Worm (Caenorhabditis elegans): ENCODE results near the gene nlp-21.

nlp-21 gene

ce11 chrIII:11355758-11356323 lies 37.2 kb downstream of the nlp-21 start:
- no peak for TF ChIP-seq pha-2 (tag; optimal IDR thresholded peaks at IDR 0.05)
- no peak for TF ChIP-seq mec-3 (tag; optimal IDR thresholded peaks at IDR 0.05; ENCODE audit: borderline replicate concordance)
- TF ChIP-seq ceh-6 (GFP tag; optimal IDR thresholded peaks at IDR 0.05): no peak
- TF ChIP-seq unc-55 (GFP tag; optimal IDR thresholded peaks at IDR 0.05): peak; percentile 8
- TF ChIP-seq fax-1 (tag; optimal IDR thresholded peaks at IDR 0.05): no peak
- TF ChIP-seq lim-6 (tag; optimal IDR thresholded peaks at IDR 0.05): no peak
- TF ChIP-seq sox-4 (tag; optimal IDR thresholded peaks at IDR 0.05): peak; percentile 36
- no peak for TF ChIP-seq ceh-24 (tag; optimal IDR thresholded peaks at IDR 0.05)
- no peak for TF ChIP-seq ceh-18 (tag; optimal IDR thresholded peaks at IDR 0.05)

ce11 chrIII:11353499-11353898 lies 39.6 kb downstream of the nlp-21 start:
- TF ChIP-seq ceh-22 (tag; optimal IDR thresholded peaks at IDR 0.05) (no peak), ceh-34 (tag; optimal IDR thresholded peaks at IDR 0.05) (no peak), eyg-1 (tag; optimal IDR thresholded peaks at IDR 0.05) (no peak), F13H6.1 (tag; optimal IDR thresholded peaks at IDR 0.05) (no peak), gmeb-2 (tag; optimal IDR thresholded peaks at IDR 0.05) (no peak), dve-1 (tag; optimal IDR thresholded peaks at IDR 0.05) (peak; percentile 1), nhr-11 (tag; optimal IDR thresholded peaks at IDR 0.05) (no peak), C08G9.2 (tag; optimal IDR thresholded peaks at IDR 0.05) (no peak), ceh-31 (tag; optimal IDR thresholded peaks at IDR 0.05) (peak; percentile 49), fkh-6 (tag; optimal IDR thresholded peaks at IDR 0.05) (no peak), unc-42 (tag; optimal IDR thresholded peaks at IDR 0.05) (peak; percentile 87), elt-2 (tag; optimal IDR thresholded peaks at IDR 0.05) (peak; percentile 1), ceh-14 (tag; optimal IDR thresholded peaks at IDR 0.05) (no peak), pros-1 (tag; optimal IDR thresholded peaks at IDR 0.05) (no peak), ceh-6 (GFP tag; optimal IDR thresholded peaks at IDR 0.05) (peak; percentile 33), ceh-18 (tag; optimal IDR thresholded peaks at IDR 0.05) (no peak), ets-4 (tag; optimal IDR thresholded peaks at IDR 0.05) (no peak), unc-3 (GFP tag; conservative IDR thresholded peaks at IDR 0.05) (no peak), unc-3 (tag; optimal IDR thresholded peaks at IDR 0.05) (no peak), pat-9 (tag; optimal IDR thresholded peaks at IDR 0.05) (no peak), tbx-2 (tag; optimal IDR thresholded peaks at IDR 0.05) (no peak)

ce11 chrIII:11352840-11353239 lies 40.2 kb downstream of the nlp-21 start:
- TF ChIP-seq hlh-15 (tag; optimal IDR thresholded peaks at IDR 0.05) (no peak), nfya-1 (tag; optimal IDR thresholded peaks at IDR 0.05) (no peak), hlh-30 (tag; optimal IDR thresholded peaks at IDR 0.05; ENCODE audit: insufficient read depth) (peak; percentile 5), npax-4 (tag; optimal IDR thresholded peaks at IDR 0.05) (no peak)

ce11 chrIII:11350107-11350826 lies 42.8 kb downstream of the nlp-21 start:
- TF ChIP-seq mec-3 (tag; optimal IDR thresholded peaks at IDR 0.05; ENCODE audit: borderline replicate concordance): no peak
- no peak for TF ChIP-seq odd-2 (tag; optimal IDR thresholded peaks at IDR 0.05)
- TF ChIP-seq nfya-1 (tag; optimal IDR thresholded peaks at IDR 0.05): no peak
- TF ChIP-seq elt-2 (tag; optimal IDR thresholded peaks at IDR 0.05): peak; percentile 16
- no peak for TF ChIP-seq gmeb-2 (tag; optimal IDR thresholded peaks at IDR 0.05)
- no peak for TF ChIP-seq che-1 (tag; optimal IDR thresholded peaks at IDR 0.05)

ce11 chrIII:11346383-11346782 lies 46.7 kb downstream of the nlp-21 start, which contains the start of gene T28D6.7:
Gene T28D6.7 (minus strand): TSS chrIII:11346483.
- no peak for TF ChIP-seq ref-2 (tag; optimal IDR thresholded peaks at IDR 0.05)
- TF ChIP-seq pha-4 (tag; optimal IDR thresholded peaks at IDR 0.05): no peak
- no peak for TF ChIP-seq ceh-30 (tag; optimal IDR thresholded peaks at IDR 0.05)
- TF ChIP-seq pat-9 (tag; optimal IDR thresholded peaks at IDR 0.05): no peak
- no peak for TF ChIP-seq odd-2 (tag; optimal IDR thresholded peaks at IDR 0.05)
- TF ChIP-seq gmeb-2 (tag; optimal IDR thresholded peaks at IDR 0.05): no peak
- no peak for TF ChIP-seq ceh-45 (GFP tag; IDR thresholded peaks at IDR 0.05)
- no peak for TF ChIP-seq fkh-6 (tag; optimal IDR thresholded peaks at IDR 0.05)
- no peak for TF ChIP-seq ceh-6 (GFP tag; optimal IDR thresholded peaks at IDR 0.05)
- no peak for TF ChIP-seq dve-1 (tag; optimal IDR thresholded peaks at IDR 0.05)
- TF ChIP-seq hlh-8 (tag; optimal IDR thresholded peaks at IDR 0.05): no peak
- TF ChIP-seq ceh-2 (tag; optimal IDR thresholded peaks at IDR 0.05): no peak
- no peak for TF ChIP-seq unc-42 (tag; optimal IDR thresholded peaks at IDR 0.05)
- TF ChIP-seq ceh-14 (tag; optimal IDR thresholded peaks at IDR 0.05): no peak
